Fruit fly (Drosophila melanogaster) whole organism, adult: ENCODE results near the gene CG12541.

Experiments used
- CG11617 ChIP-seq: fragments of 200-800 bp; sonication (Bioruptor generic); optimal IDR thresholded peaks from 2 replicates; lab custom pipeline; 2017; ENCODE audit warnings: mild to moderate bottlenecking, missing biosample characterization, missing genetic modification reagents, missing genetic modification characterization
- CG12768 ChIP-seq: fragments of 200-800 bp; sonication (Bioruptor generic); optimal IDR thresholded peaks from 2 replicates; lab custom pipeline; 2017; ENCODE audit warnings: missing biosample characterization, missing genetic modification characterization, mild to moderate bottlenecking, moderate library complexity, missing genetic modification reagents
- CG14711 ChIP-seq: fragments of 200-800 bp; sonication (Bioruptor generic); optimal IDR thresholded peaks from 2 replicates; lab custom pipeline; 2018; ENCODE audit warnings: missing biosample characterization, mild to moderate bottlenecking, missing genetic modification characterization, moderate library complexity
- CG1620 ChIP-seq: fragments of 200-800 bp; sonication (Bioruptor generic); optimal IDR thresholded peaks from 2 replicates; lab custom pipeline; 2016; ENCODE audit warnings: missing biosample characterization, missing genetic modification characterization
- CG33017 ChIP-seq: fragments of 200-800 bp; sonication (Bioruptor generic); optimal IDR thresholded peaks from 2 replicates; lab custom pipeline; 2018; ENCODE audit warnings: missing biosample characterization, mild to moderate bottlenecking, missing genetic modification characterization, moderate library complexity
- CG5204 ChIP-seq: fragments of 200-800 bp; sonication (Bioruptor generic); optimal IDR thresholded peaks from 2 replicates; lab custom pipeline; 2016; ENCODE audit warnings: missing biosample characterization, missing genetic modification characterization
- CG7045 ChIP-seq: fragments of 200-800 bp; sonication (Bioruptor generic); optimal IDR thresholded peaks from 2 replicates; lab custom pipeline; 2017; ENCODE audit warnings: missing biosample characterization, mild to moderate bottlenecking, missing genetic modification characterization
- CG7101 ChIP-seq: fragments of 200-800 bp; sonication (Bioruptor generic); optimal IDR thresholded peaks from 2 replicates; lab custom pipeline; 2018; ENCODE audit warnings: missing biosample characterization, mild to moderate bottlenecking, missing genetic modification characterization, moderate library complexity
- Clk ChIP-seq: fragments of 200-800 bp; sonication (Bioruptor generic); optimal IDR thresholded peaks from 2 replicates; lab custom pipeline; 2017; ENCODE audit warnings: missing biosample characterization, missing genetic modification characterization
- Crg-1 ChIP-seq: fragments of 200-800 bp; sonication (Bioruptor generic); optimal IDR thresholded peaks from 2 replicates; lab custom pipeline; 2016; ENCODE audit warnings: missing biosample characterization, missing genetic modification characterization
- Hr96 ChIP-seq: fragments of 200-800 bp; sonication (Bioruptor generic); optimal IDR thresholded peaks from 2 replicates; lab custom pipeline; 2016; ENCODE audit warnings: missing biosample characterization, missing genetic modification characterization
- Mnt ChIP-seq: fragments of 200-800 bp; sonication (Bioruptor generic); optimal IDR thresholded peaks from 2 replicates; lab custom pipeline; 2016; ENCODE audit warnings: missing biosample characterization, mild to moderate bottlenecking, missing genetic modification characterization
- bab1 ChIP-seq: fragments of 200-800 bp; sonication (Bioruptor generic); optimal IDR thresholded peaks from 3 replicates; lab custom pipeline; 2019; ENCODE audit warnings: missing biosample characterization, mild to moderate bottlenecking, missing genetic modification characterization, moderate library complexity
- cic ChIP-seq: fragments of 200-800 bp; sonication (Bioruptor generic); optimal IDR thresholded peaks from 2 replicates; lab custom pipeline; 2017; ENCODE audit warnings: missing biosample characterization, mild to moderate bottlenecking, missing genetic modification characterization, moderate library complexity
- cnc ChIP-seq, 2 experiments: fragments of >200 bp; optimal IDR thresholded peaks; 2 replicates each; lab custom pipeline; 2017
- kay ChIP-seq: fragments of 200-800 bp; sonication (Bioruptor generic); peaks from one replicate; lab custom pipeline; 2016; ENCODE audit warnings: missing biosample characterization, missing genetic modification characterization, borderline replicate concordance
- ovo ChIP-seq: fragments of 200-800 bp; sonication (Bioruptor generic); optimal IDR thresholded peaks from 2 replicates; lab custom pipeline; 2016; ENCODE audit warnings: missing biosample characterization, missing genetic modification characterization
- pad ChIP-seq: fragments of 200-800 bp; sonication (Bioruptor generic); optimal IDR thresholded peaks from 3 replicates; lab custom pipeline; 2017; ENCODE audit warnings: missing biosample characterization, missing genetic modification characterization, mild to moderate bottlenecking, moderate library complexity, missing genetic modification reagents
- tj ChIP-seq: fragments of 200-800 bp; sonication (Bioruptor generic); optimal IDR thresholded peaks from 3 replicates; lab custom pipeline; 2017; ENCODE audit warnings: missing biosample characterization, mild to moderate bottlenecking, missing genetic modification characterization, moderate library complexity
- toe ChIP-seq: fragments of 200-800 bp; sonication (Bioruptor generic); optimal IDR thresholded peaks from 2 replicates; lab custom pipeline; 2016; ENCODE audit warnings: missing biosample characterization, missing genetic modification characterization

CG12541 gene

DNA sequence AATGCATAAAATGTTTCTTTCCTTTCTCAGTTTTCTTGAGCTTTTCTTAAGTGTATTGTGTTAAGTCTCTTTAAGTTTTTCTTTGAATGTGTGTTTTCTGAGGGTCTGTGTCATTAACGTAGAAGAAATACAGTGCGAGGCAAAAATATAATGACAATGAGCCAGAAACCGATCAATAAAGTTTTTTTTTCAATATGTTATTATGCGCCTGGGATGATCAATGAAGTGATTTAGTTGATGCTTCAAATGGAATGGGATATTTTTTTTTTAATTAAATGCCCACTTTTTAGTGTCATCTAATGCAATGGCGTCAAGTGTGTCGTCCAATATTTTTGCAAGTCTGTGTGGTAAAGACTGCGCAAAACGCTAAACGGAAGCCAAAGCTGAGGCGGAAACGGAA, 20.7 kb upstream of the CG12541 start:
- TF ChIP-seq CG7045 (GFP tag; lab: Kevin White, UChicago) = no peak
- TF ChIP-seq cic (GFP tag; lab: Kevin White, UChicago) = no peak
- TF ChIP-seq bab1 = peak; percentile 32
- TF ChIP-seq CG7101 (tag; lab: Kevin White, UChicago) = no peak
- no peak for TF ChIP-seq toe (GFP tag; lab: Kevin White, UChicago)
- no peak for TF ChIP-seq ovo (GFP tag; lab: Kevin White, UChicago)
- no peak for TF ChIP-seq CG11617 (GFP tag; lab: Kevin White, UChicago)
- TF ChIP-seq CG5204 (GFP tag; lab: Kevin White, UChicago) = peak; percentile 22
- no peak for TF ChIP-seq CG12768 (GFP tag; lab: Kevin White, UChicago)
- no peak for TF ChIP-seq Crg-1
- no peak for TF ChIP-seq Hr96 (GFP tag; lab: Kevin White, UChicago)
- no peak for TF ChIP-seq pad
- TF ChIP-seq CG14711 = peak; percentile 57
- no peak for TF ChIP-seq cnc (optimal IDR thresholded peaks at IDR 0.05; lab: Kevin White, UChicago)
- TF ChIP-seq Clk (GFP tag; lab: Kevin White, UChicago) = no peak
- TF ChIP-seq kay (GFP tag; lab: Kevin White, UChicago) = no peak
- TF ChIP-seq tj (GFP tag; lab: Kevin White, UChicago) = no peak
- no peak for TF ChIP-seq Mnt
- no peak for TF ChIP-seq CG1620 (GFP tag; lab: Kevin White, UChicago)
- TF ChIP-seq CG33017 (tag; lab: Kevin White, UChicago) = peak; percentile 45

DNA sequence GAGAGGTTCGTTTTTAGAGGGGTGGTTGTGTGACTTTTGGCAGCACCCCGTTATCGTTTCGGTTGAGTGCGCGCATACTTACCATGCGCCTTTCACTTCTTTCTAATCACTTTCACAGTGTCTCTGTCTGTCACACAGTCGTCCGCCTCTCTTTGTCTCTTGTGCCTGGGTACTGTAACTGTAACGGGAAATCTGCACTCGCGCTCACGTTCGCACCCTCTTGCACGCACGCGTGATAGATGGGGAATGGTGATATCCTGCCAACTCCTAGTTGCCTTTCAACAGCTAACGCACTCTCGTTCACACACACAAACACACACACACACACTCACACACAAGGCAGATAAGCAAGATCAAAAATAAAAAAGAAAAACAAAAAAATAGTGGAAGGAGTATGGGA, 16.6 kb upstream of the CG12541 start:
- no peak for TF ChIP-seq CG1620 (GFP tag; lab: Kevin White, UChicago)
- TF ChIP-seq Hr96 (GFP tag; lab: Kevin White, UChicago) = no peak
- TF ChIP-seq CG7045 (GFP tag; lab: Kevin White, UChicago) = no peak
- TF ChIP-seq CG7101 (tag; lab: Kevin White, UChicago) = no peak
- TF ChIP-seq Clk (GFP tag; lab: Kevin White, UChicago) = no peak
- no peak for TF ChIP-seq toe (GFP tag; lab: Kevin White, UChicago)
- TF ChIP-seq CG11617 (GFP tag; lab: Kevin White, UChicago) = no peak
- no peak for TF ChIP-seq tj (GFP tag; lab: Kevin White, UChicago)
- no peak for TF ChIP-seq Mnt
- TF ChIP-seq CG33017 (tag; lab: Kevin White, UChicago) = no peak
- TF ChIP-seq CG14711 = no peak
- no peak for TF ChIP-seq Crg-1
- no peak for TF ChIP-seq bab1

DNA sequence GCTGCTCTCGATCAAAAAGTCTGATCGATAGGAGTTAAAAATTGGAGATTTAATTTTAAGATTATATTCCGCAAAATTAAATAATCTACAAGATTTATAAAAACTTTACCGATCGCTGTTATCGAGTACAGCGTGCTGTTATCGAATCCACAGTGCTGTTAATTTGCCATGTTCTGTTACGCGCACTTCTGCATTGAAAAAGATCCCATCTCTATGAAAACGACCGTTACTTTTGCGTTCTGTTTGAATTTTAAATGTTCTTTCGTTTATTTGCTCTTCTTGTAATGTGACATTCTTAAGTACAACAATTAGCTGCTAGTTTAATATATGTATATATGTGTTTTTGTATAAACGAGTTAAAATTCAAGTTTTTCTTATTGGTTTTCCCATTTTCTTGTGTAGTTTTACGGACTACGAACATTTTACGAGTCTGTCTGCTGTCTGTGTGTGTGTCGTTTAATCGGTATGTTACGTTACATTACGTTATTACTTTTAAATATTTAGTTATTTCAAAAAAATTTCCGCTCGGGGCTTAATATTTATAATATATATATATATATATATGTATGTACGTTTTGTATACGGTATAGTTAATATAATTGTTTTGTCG, 8.6 kb upstream of the CG12541 start:
- TF ChIP-seq pad (no peak), CG1620 (GFP tag; lab: Kevin White, UChicago) (no peak), Mnt (no peak), Crg-1 (no peak), kay (GFP tag; lab: Kevin White, UChicago) (no peak), cic (GFP tag; lab: Kevin White, UChicago) (no peak)

DNA sequence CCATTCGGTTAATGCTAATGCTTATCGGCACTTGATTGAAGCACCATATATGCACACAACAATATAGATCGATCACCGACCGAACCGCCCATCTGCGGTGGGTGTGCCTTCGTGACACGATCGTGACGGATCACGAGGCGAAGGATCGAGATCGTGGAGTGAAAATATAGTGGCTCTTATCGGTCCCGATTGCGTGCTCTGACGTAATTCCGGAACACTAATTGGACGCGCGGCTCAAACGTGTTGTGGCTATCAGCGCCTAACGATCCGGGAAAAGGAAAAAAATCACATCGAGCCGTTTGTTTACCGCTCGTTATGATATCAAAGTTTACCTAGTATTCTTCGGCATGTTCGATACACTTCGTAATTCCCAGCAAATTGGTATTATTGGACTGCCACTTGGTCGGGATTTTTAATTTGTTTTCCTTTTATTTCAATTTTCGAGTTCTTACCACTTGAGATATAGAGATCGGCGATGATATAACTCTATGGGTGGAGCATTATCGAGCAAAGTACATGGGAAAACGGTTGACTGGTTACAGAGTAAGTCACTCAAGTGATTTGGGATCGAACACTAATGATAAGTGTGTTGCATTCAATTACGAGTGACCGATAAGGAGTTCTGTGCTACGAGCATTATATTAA, 7.5 kb upstream of the CG12541 start:
- TF ChIP-seq cic (GFP tag; lab: Kevin White, UChicago) (peak; percentile 52), CG5204 (GFP tag; lab: Kevin White, UChicago) (no peak)

DNA sequence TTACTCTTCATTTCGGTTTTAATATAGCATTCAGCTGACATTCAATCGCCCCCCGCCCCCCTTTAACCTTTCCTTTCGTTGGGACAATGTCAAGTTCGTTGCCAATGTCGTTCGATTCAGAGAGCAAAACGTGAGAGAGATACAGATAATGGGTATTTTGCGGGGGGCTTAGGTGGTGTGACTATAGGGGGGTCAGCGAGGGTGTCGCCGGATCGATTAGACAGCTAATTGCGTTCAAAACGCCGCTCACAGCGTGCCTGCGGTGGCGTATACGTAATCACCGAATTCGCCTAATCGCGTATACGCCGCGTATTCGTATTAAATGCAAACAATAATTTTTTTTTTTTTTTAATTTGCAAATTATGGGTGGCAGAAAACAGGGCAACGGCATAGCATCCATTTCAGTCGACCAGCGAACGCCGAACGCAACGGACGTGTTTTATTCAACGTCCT, 3.2 kb upstream of the CG12541 start, which contains the start of gene CG4607:
CG4607 (plus strand) TSS at position 403 of the 453 bp plus-strand sequence.
- TF ChIP-seq cic (GFP tag; lab: Kevin White, UChicago) (peak; percentile 83), Crg-1 (peak; percentile 6), tj (GFP tag; lab: Kevin White, UChicago) (peak; percentile 4), CG12768 (GFP tag; lab: Kevin White, UChicago) (peak; percentile 56), Mnt (peak; percentile 40), bab1 (no peak), cnc (optimal IDR thresholded peaks at IDR 0.05; lab: Kevin White, UChicago) (no peak), Hr96 (GFP tag; lab: Kevin White, UChicago) (peak; percentile 21), CG33017 (tag; lab: Kevin White, UChicago) (no peak), CG7101 (tag; lab: Kevin White, UChicago) (peak; percentile 15), CG5204 (GFP tag; lab: Kevin White, UChicago) (peak; percentile 3), CG14711 (no peak), CG11617 (GFP tag; lab: Kevin White, UChicago) (no peak), CG7045 (GFP tag; lab: Kevin White, UChicago) (peak; percentile 12), Clk (GFP tag; lab: Kevin White, UChicago) (peak; percentile 1), toe (GFP tag; lab: Kevin White, UChicago) (no peak), CG1620 (GFP tag; lab: Kevin White, UChicago) (peak; percentile 0), pad (peak; percentile 29), ovo (GFP tag; lab: Kevin White, UChicago) (no peak), kay (GFP tag; lab: Kevin White, UChicago) (peak; percentile 12)

DNA sequence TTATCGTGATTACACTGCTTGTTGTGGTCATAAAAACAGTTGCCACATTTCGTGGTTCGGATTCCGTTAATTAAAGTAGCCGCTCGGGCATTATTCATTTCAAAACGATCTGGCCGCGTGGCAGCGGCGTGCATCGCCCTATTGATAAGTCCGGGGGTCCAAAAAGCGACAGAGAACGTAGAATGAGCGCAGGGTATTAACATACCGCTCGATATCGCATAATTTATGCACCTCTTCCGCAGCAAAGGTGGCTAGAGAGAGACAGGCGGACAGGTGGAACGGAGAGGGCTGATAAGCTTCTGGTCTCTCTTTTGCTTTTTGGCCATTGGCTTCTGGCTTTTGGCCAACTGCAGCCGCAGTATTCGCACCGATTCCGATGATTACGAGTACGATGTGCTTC, 2.2 kb upstream of the CG12541 start:
- TF ChIP-seq cic (GFP tag; lab: Kevin White, UChicago) = no peak
- no peak for TF ChIP-seq Clk (GFP tag; lab: Kevin White, UChicago)
- no peak for TF ChIP-seq CG7101 (tag; lab: Kevin White, UChicago)
- TF ChIP-seq CG11617 (GFP tag; lab: Kevin White, UChicago) = no peak
- TF ChIP-seq CG5204 (GFP tag; lab: Kevin White, UChicago) = no peak
- TF ChIP-seq pad = no peak
- TF ChIP-seq cnc (optimal IDR thresholded peaks at IDR 0.05; lab: Kevin White, UChicago) = no peak
- TF ChIP-seq CG7045 (GFP tag; lab: Kevin White, UChicago) = no peak
- peak; percentile 6 for TF ChIP-seq Mnt
- TF ChIP-seq ovo (GFP tag; lab: Kevin White, UChicago) = no peak
- TF ChIP-seq CG33017 (tag; lab: Kevin White, UChicago) = no peak
- no peak for TF ChIP-seq bab1
- TF ChIP-seq toe (GFP tag; lab: Kevin White, UChicago) = no peak
- no peak for TF ChIP-seq CG1620 (GFP tag; lab: Kevin White, UChicago)
- peak; percentile 4 for TF ChIP-seq Hr96 (GFP tag; lab: Kevin White, UChicago)
